Worm (Caenorhabditis elegans): Measurements from ENCODE around the gene tag-151.

tag-151 gene

DNA sequence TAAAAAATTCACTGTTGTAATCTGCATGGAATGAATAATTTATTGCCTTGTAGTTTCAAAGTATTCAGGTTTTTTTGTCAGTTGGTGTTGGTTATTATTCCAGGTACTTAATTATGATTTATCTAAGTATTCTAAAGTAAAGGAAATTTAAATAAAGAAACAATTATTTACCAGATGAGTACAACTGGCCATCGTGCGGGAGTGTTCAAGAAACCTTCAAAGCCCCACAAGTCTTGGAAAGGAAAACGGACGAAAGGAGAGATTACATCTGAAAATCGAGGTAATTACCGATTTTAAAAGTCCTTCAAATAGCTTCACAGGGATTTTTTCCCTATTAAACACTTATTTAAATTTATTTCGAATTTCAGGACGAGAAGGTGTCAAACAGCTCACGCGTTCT is at the start of gene tag-151:
Gene tag-151 (plus strand): TSS at position 158 of the 400 bp plus-strand sequence.
- TF ChIP-seq lsy-2 (tag; optimal IDR thresholded peaks at IDR 0.05), result peak in 1 of 2 experiments; percentile 8
- no peak for TF ChIP-seq mbf-1 (tag; optimal IDR thresholded peaks at IDR 0.05)
- no peak for TF ChIP-seq zag-1 (tag; optimal IDR thresholded peaks at IDR 0.05)
- TF ChIP-seq nhr-25 (tag; optimal IDR thresholded peaks at IDR 0.05), result peak; percentile 3
- no peak for TF ChIP-seq sma-3 (GFP tag; optimal IDR thresholded peaks at IDR 0.05)

DNA sequence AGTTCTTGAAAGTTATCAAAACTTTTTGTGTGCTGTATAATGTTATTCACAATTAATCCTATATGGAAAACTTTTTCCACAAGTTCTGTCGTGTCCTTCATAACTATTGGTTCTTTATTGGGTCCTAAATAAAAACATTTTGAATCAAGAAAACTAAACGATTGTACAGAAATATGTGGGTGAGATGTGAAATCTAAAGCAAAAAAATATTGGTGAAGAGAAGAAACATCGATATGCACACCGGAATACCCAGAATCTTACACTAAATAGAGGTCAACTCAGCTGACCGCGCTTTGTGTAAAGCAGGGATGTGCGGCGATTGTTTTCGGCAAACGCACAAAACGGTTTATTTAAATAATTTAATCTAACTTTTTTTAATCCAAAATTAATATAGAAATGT is 48.8 kb upstream of the tag-151 start, which contains the start of gene T05A7.13:
Gene T05A7.13 (minus strand): TSS at position 101 of the 400 bp plus-strand sequence.
- TF ChIP-seq unc-62 (GFP tag; optimal IDR thresholded peaks at IDR 0.05), result no peak
- no peak for TF ChIP-seq Y55F3AM.14 (GFP tag; optimal IDR thresholded peaks at IDR 0.05)

DNA sequence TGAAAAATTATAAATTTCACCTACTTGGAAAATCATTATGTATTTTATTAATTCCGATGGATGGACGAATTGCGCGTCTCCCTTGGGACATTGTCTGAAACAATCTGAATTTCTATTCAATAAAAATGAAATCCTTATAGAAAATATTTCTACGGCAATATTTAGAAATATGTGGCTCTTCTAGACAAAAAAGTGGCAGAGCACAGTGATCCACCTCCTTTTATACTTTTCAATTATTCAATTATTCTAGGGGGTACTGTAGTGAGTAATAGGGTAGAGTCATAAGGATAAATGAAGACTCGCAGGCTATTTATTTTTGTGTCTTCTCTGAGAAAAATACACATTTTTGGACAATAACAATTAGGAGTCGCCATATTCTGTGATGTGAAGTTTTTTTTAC is 46.9 kb upstream of the tag-151 start, which contains the start of gene T05A7.12:
Gene T05A7.12 (minus strand): TSS at position 101 of the 400 bp plus-strand sequence.
- no peak for TF ChIP-seq nhr-23 (tag; optimal IDR thresholded peaks at IDR 0.05)
- TF ChIP-seq sma-9 (GFP tag; optimal IDR thresholded peaks at IDR 0.05), result no peak
- no peak for TF ChIP-seq sma-9 (tag; optimal IDR thresholded peaks at IDR 0.05)
- TF ChIP-seq mab-5 (tag; optimal IDR thresholded peaks at IDR 0.05), result no peak
- no peak for TF ChIP-seq ztf-4 (tag; optimal IDR thresholded peaks at IDR 0.05)
- TF ChIP-seq nhr-129 (tag; optimal IDR thresholded peaks at IDR 0.05), result no peak
- TF ChIP-seq ztf-11 (tag; optimal IDR thresholded peaks at IDR 0.05), result no peak

DNA sequence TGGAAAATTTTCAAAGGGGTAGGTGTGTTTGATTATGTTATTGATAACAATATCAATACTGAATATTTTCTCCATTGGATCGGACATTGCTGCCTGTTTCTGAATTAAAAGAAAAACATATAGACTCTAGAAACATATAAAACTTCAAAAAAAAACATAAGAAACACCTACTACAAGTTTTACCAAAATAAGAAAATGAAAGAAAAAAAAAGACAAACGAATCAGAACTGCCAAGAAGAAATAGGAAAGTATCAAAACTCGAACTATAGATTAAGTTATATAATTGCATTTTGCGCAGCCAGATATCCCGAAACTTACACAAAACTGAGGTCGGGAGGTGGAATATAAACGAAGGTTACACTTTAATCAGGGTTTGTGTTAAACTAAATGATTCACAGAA is 44.7 kb upstream of the tag-151 start, which contains the start of gene T05A7.11:
Gene T05A7.11 (minus strand): TSS at position 101 of the 400 bp plus-strand sequence.
- TF ChIP-seq crh-2 (tag; optimal IDR thresholded peaks at IDR 0.05) (no peak), mbf-1 (tag; optimal IDR thresholded peaks at IDR 0.05) (no peak), ztf-4 (tag; optimal IDR thresholded peaks at IDR 0.05) (no peak), R02D3.7 (tag; optimal IDR thresholded peaks at IDR 0.05) (no peak), nhr-129 (tag; optimal IDR thresholded peaks at IDR 0.05) (no peak), gmeb-1 (tag; optimal IDR thresholded peaks at IDR 0.05) (no peak), ZK546.5 (tag; optimal IDR thresholded peaks at IDR 0.05) (no peak), lin-13 (GFP tag; optimal IDR thresholded peaks at IDR 0.05) (no peak), ztf-1 (GFP tag; conservative IDR thresholded peaks at IDR 0.05) (no peak), lin-39 (tag; optimal IDR thresholded peaks at IDR 0.05) (no peak), blmp-1 (tag; optimal IDR thresholded peaks at IDR 0.05; ENCODE audit: insufficient read depth) (no peak), nhr-237 (tag; optimal IDR thresholded peaks at IDR 0.05) (no peak), ceh-82 (tag; optimal IDR thresholded peaks at IDR 0.05) (no peak), skn-1 (tag; optimal IDR thresholded peaks at IDR 0.05) (no peak), mab-5 (tag; optimal IDR thresholded peaks at IDR 0.05) (no peak), alr-1 (tag; optimal IDR thresholded peaks at IDR 0.05) (no peak), zag-1 (tag; optimal IDR thresholded peaks at IDR 0.05) (no peak)

DNA sequence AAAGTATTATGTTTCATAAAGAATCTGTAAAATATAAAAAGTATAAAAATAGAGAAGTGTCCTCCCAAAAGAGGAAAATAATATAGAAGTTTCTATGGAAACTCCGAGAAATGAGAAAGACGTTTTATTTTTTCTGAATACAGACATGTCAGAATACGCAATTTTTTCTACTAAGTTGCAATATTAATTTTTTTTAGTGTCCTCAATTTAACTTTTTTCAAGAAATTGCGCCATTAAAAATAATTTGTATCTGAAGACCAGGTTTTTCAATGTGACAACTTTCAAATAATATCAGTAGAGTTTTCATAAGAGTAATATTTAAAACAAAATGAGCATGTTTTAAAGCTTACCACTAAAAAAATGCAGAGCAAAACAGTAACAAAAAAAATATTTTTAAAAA is 42.5 kb upstream of the tag-151 start, which contains the start of gene fut-5:
Gene fut-5 (minus strand): TSS at position 101 of the 400 bp plus-strand sequence.
- no peak for TF ChIP-seq elt-3 (tag; optimal IDR thresholded peaks at IDR 0.05)
- TF ChIP-seq C34F6.9 (tag; optimal IDR thresholded peaks at IDR 0.05), result no peak
- no peak for TF ChIP-seq nhr-23 (tag; optimal IDR thresholded peaks at IDR 0.05)
- TF ChIP-seq ztf-11 (tag; optimal IDR thresholded peaks at IDR 0.05), result no peak
- TF ChIP-seq R02D3.7 (tag; optimal IDR thresholded peaks at IDR 0.05), result no peak
- no peak for TF ChIP-seq lsy-2 (tag; optimal IDR thresholded peaks at IDR 0.05)
- TF ChIP-seq blmp-1 (tag; optimal IDR thresholded peaks at IDR 0.05; ENCODE audit: insufficient read depth), result no peak
- TF ChIP-seq lin-13 (GFP tag; optimal IDR thresholded peaks at IDR 0.05), result no peak
- TF ChIP-seq ceh-16 (tag; optimal IDR thresholded peaks at IDR 0.05), result no peak
- TF ChIP-seq nhr-77 (tag; optimal IDR thresholded peaks at IDR 0.05), result no peak
- TF ChIP-seq sem-4 (tag; optimal IDR thresholded peaks at IDR 0.05), result no peak
- TF ChIP-seq unc-55 (GFP tag; optimal IDR thresholded peaks at IDR 0.05), result no peak
- TF ChIP-seq ceh-82 (tag; optimal IDR thresholded peaks at IDR 0.05), result no peak
- TF ChIP-seq sma-3 (GFP tag; optimal IDR thresholded peaks at IDR 0.05), result no peak
- TF ChIP-seq F13H6.1 (tag; optimal IDR thresholded peaks at IDR 0.05), result no peak
- no peak for TF ChIP-seq nhr-21 (tag; optimal IDR thresholded peaks at IDR 0.05)
- TF ChIP-seq peb-1 (tag; optimal IDR thresholded peaks at IDR 0.05), result no peak
- no peak for TF ChIP-seq gmeb-1 (tag; optimal IDR thresholded peaks at IDR 0.05)
- no peak for TF ChIP-seq nhr-12 (tag; optimal IDR thresholded peaks at IDR 0.05)

All from whole organism, L2 larva.